Worm (Caenorhabditis elegans) whole organism, dauer: ENCODE measurements around the gene F49F1.17.

ENCODE experiments used
- unc-62 ChIP-seq: sonication (generic microtip); optimal IDR thresholded peaks from 2 replicates; lab custom pipeline; 2017; ENCODE audit warnings: missing biosample characterization, missing genetic modification reagents, missing genetic modification characterization

Gene F49F1.17

DNA sequence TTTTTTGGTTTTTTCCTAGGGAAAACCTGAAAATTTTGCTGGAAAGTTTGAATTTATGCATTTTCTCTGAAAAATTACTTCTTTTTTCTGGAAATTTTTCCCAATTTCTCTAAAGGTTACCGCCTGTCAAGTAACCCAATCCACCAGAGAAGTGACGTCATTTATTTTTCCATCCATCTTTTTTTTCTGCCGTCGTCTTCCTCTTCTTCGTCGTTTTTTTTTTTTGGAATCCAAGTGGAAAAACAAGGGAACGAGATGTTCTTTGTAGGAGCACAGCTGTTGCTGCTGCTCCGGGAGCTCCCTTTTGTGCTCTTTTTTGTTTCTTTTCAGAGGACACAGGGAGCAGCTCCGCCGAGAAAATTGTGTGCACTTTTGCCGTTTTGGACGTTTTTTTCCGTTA is 41.3 kb downstream of the F49F1.17 start:
- TF ChIP-seq unc-62: no peak

DNA sequence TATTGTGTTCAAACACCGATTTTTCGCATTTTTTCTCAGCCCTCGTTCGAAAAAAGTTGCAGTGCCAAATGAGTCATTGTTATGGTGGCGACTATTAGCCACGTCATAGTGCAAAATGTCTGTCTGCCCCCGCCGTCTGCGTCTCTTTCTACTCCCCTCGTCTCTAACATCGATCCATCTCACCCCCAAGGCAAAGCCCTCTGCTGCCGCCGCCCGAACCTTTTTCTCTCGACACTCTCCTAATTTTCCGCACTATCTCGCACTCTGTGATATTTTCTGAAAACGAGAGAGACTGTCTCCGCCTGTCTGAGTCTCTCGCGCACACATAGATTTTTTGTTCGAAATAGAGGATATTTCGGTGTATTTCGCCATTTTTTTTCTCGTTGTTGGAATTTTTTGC is 42.6 kb downstream of the F49F1.17 start:
- no peak for TF ChIP-seq unc-62

DNA sequence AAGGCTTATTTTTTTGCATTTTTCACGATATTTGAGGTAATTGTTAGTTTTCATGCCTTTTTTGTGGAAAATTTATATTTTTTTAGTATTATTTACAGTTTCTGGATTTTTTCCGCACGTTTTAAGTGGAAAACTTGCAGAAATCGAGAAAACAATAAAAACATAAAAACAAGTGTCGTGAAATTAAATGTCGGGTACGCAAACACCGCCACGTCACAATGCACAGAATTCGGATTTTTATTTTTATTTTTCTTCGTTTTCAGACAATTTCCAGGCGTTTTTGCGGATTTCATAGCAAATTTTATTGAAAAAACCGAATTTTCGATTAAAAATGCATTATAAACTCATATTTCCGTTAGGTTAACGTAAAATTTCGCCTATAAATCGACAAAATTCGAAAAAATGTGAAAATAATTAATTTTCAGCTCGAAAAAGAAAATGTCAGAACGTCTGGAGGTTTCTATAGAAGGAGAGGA is 49.8 kb downstream of the F49F1.17 start, which contains the start of gene C35B1.2:
C35B1.2 (plus strand) TSS at position 426 of the 476 bp plus-strand sequence.
- no peak for TF ChIP-seq unc-62
